Fruit fly (Drosophila melanogaster) whole organism, embryonic: ENCODE measurements around the gene Coq7.

Source experiments
- CG10274 ChIP-seq: fragments of 200-800 bp; sonication (Bioruptor generic); optimal IDR thresholded peaks from 3 replicates; lab custom pipeline; 2017; ENCODE audit warnings: missing biosample characterization, mild to moderate bottlenecking, missing genetic modification characterization
- CG10979 ChIP-seq: fragments of 200-800 bp; sonication (Bioruptor generic); optimal IDR thresholded peaks from 2 replicates; lab custom pipeline; 2018; ENCODE audit warnings: missing biosample characterization, mild to moderate bottlenecking, missing genetic modification characterization, moderate library complexity
- CG12155 ChIP-seq: fragments of 200-800 bp; sonication (Bioruptor generic); optimal IDR thresholded peaks from 3 replicates; lab custom pipeline; 2016; ENCODE audit warnings: missing biosample characterization, missing genetic modification characterization
- CG12391 ChIP-seq: fragments of 200-800 bp; sonication (Bioruptor generic); optimal IDR thresholded peaks from 3 replicates; lab custom pipeline; 2018; ENCODE audit warnings: missing biosample characterization, mild to moderate bottlenecking, missing genetic modification characterization, moderate library complexity
- CG1603 ChIP-seq: fragments of 200-800 bp; sonication (Bioruptor generic); optimal IDR thresholded peaks from 2 replicates; lab custom pipeline; 2019; ENCODE audit warnings: missing biosample characterization, mild to moderate bottlenecking, missing genetic modification characterization, moderate library complexity
- CG17829 ChIP-seq: fragments of 200-800 bp; optimal IDR thresholded peaks from 2 replicates; lab custom pipeline; 2019; ENCODE audit warnings: missing biosample characterization, mild to moderate bottlenecking, missing genetic modification characterization, moderate library complexity
- CG18262 ChIP-seq: fragments of 200-800 bp; optimal IDR thresholded peaks from 3 replicates; lab custom pipeline; 2019; ENCODE audit warnings: missing biosample characterization, mild to moderate bottlenecking, missing genetic modification characterization, moderate library complexity
- CG2712 ChIP-seq: fragments of 200-800 bp; optimal IDR thresholded peaks from 3 replicates; lab custom pipeline; 2019; ENCODE audit warnings: missing biosample characterization, mild to moderate bottlenecking, missing genetic modification characterization, moderate library complexity
- CG3163 ChIP-seq: fragments of 200-800 bp; sonication (Bioruptor generic); optimal IDR thresholded peaks from 3 replicates; lab custom pipeline; 2016; ENCODE audit warnings: missing biosample characterization, missing genetic modification characterization
- CG33557 ChIP-seq: fragments of 200-800 bp; sonication (Bioruptor generic); optimal IDR thresholded peaks from 2 replicates; lab custom pipeline; 2019; ENCODE audit warnings: missing biosample characterization, mild to moderate bottlenecking, missing genetic modification characterization, moderate library complexity
- CG4854 ChIP-seq: fragments of 200-800 bp; sonication (Bioruptor generic); optimal IDR thresholded peaks from 2 replicates; lab custom pipeline; 2016; ENCODE audit warnings: missing biosample characterization, missing genetic modification characterization, inconsistent platforms
- CG6654 ChIP-seq: fragments of 200-800 bp; sonication (Bioruptor generic); optimal IDR thresholded peaks from 2 replicates; lab custom pipeline; 2017; ENCODE audit warnings: missing biosample characterization, mild to moderate bottlenecking, missing genetic modification characterization
- CG6689 ChIP-seq: fragments of 200-800 bp; sonication (Bioruptor generic); IDR thresholded peaks from 2 replicates; pipeline ENCODE4 v1.3.6; 2022; ENCODE audit warnings: missing biosample characterization, missing genetic modification characterization
- CG8924 ChIP-seq: fragments of 200-800 bp; optimal IDR thresholded peaks from 3 replicates; lab custom pipeline; 2019; ENCODE audit warnings: missing biosample characterization, mild to moderate bottlenecking, missing genetic modification characterization, moderate library complexity
- ERR ChIP-seq: fragments of 200-800 bp; sonication (Bioruptor generic); optimal IDR thresholded peaks from 2 replicates; lab custom pipeline; 2016; ENCODE audit warnings: missing biosample characterization, missing genetic modification characterization
- Med ChIP-seq: fragments of 200-800 bp; sonication (Bioruptor generic); peaks from one replicate; lab custom pipeline; 2016; ENCODE audit warnings: missing biosample characterization, missing genetic modification characterization, mild to moderate bottlenecking, inconsistent platforms, moderate library complexity
- Opbp ChIP-seq: fragments of 200-800 bp; sonication (Bioruptor generic); IDR thresholded peaks from 3 replicates; pipeline ENCODE4 v1.3.6; 2022; ENCODE audit warnings: missing biosample characterization, missing genetic modification characterization; ENCODE audit not compliant: partially characterized antibody
- Rfx ChIP-seq: fragments of 200-800 bp; sonication (Bioruptor generic); IDR thresholded peaks from 2 replicates; pipeline ENCODE4 v1.3.6; 2022; ENCODE audit warnings: missing biosample characterization, missing genetic modification characterization
- al ChIP-seq: fragments of 200-800 bp; sonication (Bioruptor generic); IDR thresholded peaks from 2 replicates; pipeline ENCODE4 v1.3.6; 2022; ENCODE audit warnings: missing biosample characterization, missing genetic modification characterization
- az2 ChIP-seq: fragments of 200-800 bp; sonication (Bioruptor generic); optimal IDR thresholded peaks from 3 replicates; lab custom pipeline; 2016; ENCODE audit warnings: missing biosample characterization, missing genetic modification characterization
- bsh ChIP-seq, 2 experiments: fragments of 200-800 bp; sonication (Bioruptor generic); optimal IDR thresholded peaks; 2 replicates each; lab custom pipeline; 2017 to 2018; ENCODE audit warnings: mild to moderate bottlenecking in 2 of 2, missing biosample characterization in 2 of 2, missing genetic modification characterization in 2 of 2, moderate library complexity in 1 of 2
- chif ChIP-seq, 2 experiments: fragments of 200-800 bp; sonication (Bioruptor generic); optimal IDR thresholded peaks; 3 replicates each; lab custom pipeline; 2016; ENCODE audit warnings: missing biosample characterization in 2 of 2, missing genetic modification characterization in 2 of 2
- crol ChIP-seq: fragments of 200-800 bp; sonication (Bioruptor generic); IDR thresholded peaks from 2 replicates; pipeline ENCODE4 v1.3.6; 2022; ENCODE audit warnings: missing biosample characterization, missing genetic modification characterization
- dmrt11E ChIP-seq: fragments of 200-800 bp; sonication (Bioruptor generic); optimal IDR thresholded peaks from 3 replicates; lab custom pipeline; 2018; ENCODE audit warnings: missing biosample characterization, mild to moderate bottlenecking, missing genetic modification characterization, moderate library complexity
- fd96Cb ChIP-seq: fragments of 200-800 bp; sonication (Bioruptor generic); optimal IDR thresholded peaks from 2 replicates; lab custom pipeline; 2018; ENCODE audit warnings: missing biosample characterization, mild to moderate bottlenecking, missing genetic modification characterization, moderate library complexity
- gem ChIP-seq: fragments of 200-800 bp; sonication (Bioruptor generic); optimal IDR thresholded peaks from 2 replicates; lab custom pipeline; 2019; ENCODE audit warnings: missing biosample characterization, mild to moderate bottlenecking, missing genetic modification characterization, moderate library complexity
- lbe ChIP-seq: fragments of 200-800 bp; sonication (Bioruptor generic); optimal IDR thresholded peaks from 2 replicates; lab custom pipeline; 2016; ENCODE audit warnings: missing biosample characterization, mild to moderate bottlenecking, missing genetic modification characterization
- lola ChIP-seq, 3 experiments: fragments of >200 bp in 2 of 3; fragments of 200-800 bp in 1 of 3; sonication (Bioruptor generic) in 1 of 3; optimal IDR thresholded peaks; 2 replicates each; lab custom pipeline; 2017 to 2019; ENCODE audit warnings: missing biosample characterization in 3 of 3, missing genetic modification characterization in 3 of 3, mild to moderate bottlenecking in 1 of 3, moderate library complexity in 1 of 3
- nmo ChIP-seq: fragments of 200-800 bp; sonication (Bioruptor generic); optimal IDR thresholded peaks from 2 replicates; lab custom pipeline; 2018; ENCODE audit warnings: missing biosample characterization, mild to moderate bottlenecking, missing genetic modification characterization, moderate library complexity
- nom ChIP-seq: fragments of 200-800 bp; sonication (Bioruptor generic); optimal IDR thresholded peaks from 2 replicates; lab custom pipeline; 2017; ENCODE audit warnings: missing biosample characterization, missing genetic modification characterization, mild to moderate bottlenecking, moderate library complexity, missing genetic modification reagents
- pan ChIP-seq, 4 experiments: fragments of >200 bp in 3 of 4; fragments of 200-800 bp in 1 of 4; sonication (Bioruptor generic) in 1 of 4; optimal IDR thresholded peaks in 3 of 4; IDR thresholded peaks in 1 of 4; 2 replicates each; pipeline versions ENCODE4 v1.3.6 to Lab custom; 2017 to 2022; ENCODE audit warnings: missing biosample characterization in 2 of 4, missing genetic modification characterization in 2 of 4, mixed read lengths in 1 of 4
- sens ChIP-seq: fragments of 200-800 bp; sonication (Bioruptor generic); peaks from one replicate; lab custom pipeline; 2016; ENCODE audit warnings: missing biosample characterization, missing genetic modification characterization
- sr ChIP-seq: fragments of 200-800 bp; sonication (Bioruptor generic); IDR thresholded peaks from 3 replicates; pipeline ENCODE4 v1.3.6; 2022; ENCODE audit warnings: missing biosample characterization, missing genetic modification characterization
- stc ChIP-seq: fragments of 200-800 bp; sonication (Bioruptor generic); IDR thresholded peaks from 2 replicates; pipeline ENCODE4 v1.3.6; 2022; ENCODE audit warnings: missing biosample characterization, missing genetic modification characterization
- sug ChIP-seq: fragments of 200-800 bp; optimal IDR thresholded peaks from 2 replicates; lab custom pipeline; 2019; ENCODE audit warnings: missing biosample characterization, mild to moderate bottlenecking, missing genetic modification characterization, moderate library complexity
- tup ChIP-seq: fragments of 200-800 bp; sonication (Bioruptor generic); optimal IDR thresholded peaks from 2 replicates; lab custom pipeline; 2016; ENCODE audit warnings: missing biosample characterization, mild to moderate bottlenecking, missing genetic modification characterization, moderate library complexity
- vnd ChIP-seq: fragments of 200-800 bp; sonication (Bioruptor generic); IDR thresholded peaks from 3 replicates; pipeline ENCODE4 v1.3.6; 2022; ENCODE audit warnings: missing biosample characterization, missing genetic modification characterization; ENCODE audit not compliant: partially characterized antibody
- z ChIP-seq: fragments of 200-800 bp; sonication (Bioruptor generic); IDR thresholded peaks from 3 replicates; pipeline ENCODE4 v1.3.6; 2022; ENCODE audit warnings: missing biosample characterization, missing genetic modification characterization
- zf30C ChIP-seq: fragments of 200-800 bp; sonication (Bioruptor generic); optimal IDR thresholded peaks from 3 replicates; lab custom pipeline; 2018; ENCODE audit warnings: missing biosample characterization, mild to moderate bottlenecking, missing genetic modification characterization

Gene Coq7

DNA sequence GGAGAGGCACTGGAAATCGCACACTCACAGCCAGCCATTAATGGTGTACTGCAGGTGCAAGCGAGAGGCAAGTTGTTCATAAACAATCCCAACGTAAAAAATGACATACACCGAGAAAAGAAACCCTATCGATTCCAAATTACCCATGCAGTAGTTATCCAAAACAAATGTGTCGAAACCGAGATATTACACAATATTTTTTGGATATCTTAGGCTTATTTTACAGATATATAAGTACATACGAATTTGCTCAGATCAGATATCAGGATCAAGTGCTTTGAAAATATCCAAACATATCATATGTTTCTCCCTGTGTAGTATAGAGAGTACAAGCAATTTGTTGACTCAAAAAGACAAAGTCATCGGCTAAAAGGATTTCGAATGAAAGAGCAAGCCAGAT, 6.4 kb downstream of the Coq7 start (continued):
- TF ChIP-seq CG18262 (peak; percentile 29), z (no peak), CG6689 (GFP tag; lab: Robert Waterston, UW) (0 out of 2 replicates have a peak, but pooled peaks have one; percentile 13), tup (GFP tag; lab: Kevin White, UChicago) (no peak), chif (GFP tag; optimal IDR thresholded peaks at IDR 0.05; lab: Kevin White, UChicago) (peak in 1 of 2 experiments; percentile 35), Med (GFP tag; lab: Kevin White, UChicago) (peak; percentile 59), vnd (GFP tag; lab: Robert Waterston, UW) (no peak), dmrt11E (tag; lab: Kevin White, UChicago) (peak; percentile 59), nom (GFP tag; lab: Kevin White, UChicago) (peak; percentile 70), crol (0 out of 2 replicates have a peak, but pooled peaks have one; percentile 3), Rfx (no peak), lola (GFP tag; optimal IDR thresholded peaks at IDR 0.05; lab: Kevin White, UChicago) (peak in 1 of 3 experiments; percentile 42), al (GFP tag; lab: Robert Waterston, UW) (no peak), zf30C (GFP tag; lab: Kevin White, UChicago) (peak; percentile 78), CG10979 (tag; lab: Kevin White, UChicago) (peak; percentile 31), sens (peak; percentile 89), fd96Cb (peak; percentile 32), CG8924 (peak; percentile 4), gem (tag; lab: Kevin White, UChicago) (peak; percentile 50), stc (no peak), CG2712 (peak; percentile 46), CG33557 (GFP tag; lab: Kevin White, UChicago) (peak; percentile 5), CG1603 (tag; lab: Kevin White, UChicago) (peak; percentile 48), nmo (GFP tag; lab: Kevin White, UChicago) (peak; percentile 4), az2 (GFP tag; lab: Kevin White, UChicago) (peak; percentile 6), CG12391 (tag; lab: Kevin White, UChicago) (peak; percentile 12), CG3163 (GFP tag; lab: Kevin White, UChicago) (no peak), lbe (GFP tag; lab: Kevin White, UChicago) (peak; percentile 79), bsh (GFP tag; optimal IDR thresholded peaks at IDR 0.05; lab: Kevin White, UChicago) (peak; percentile 30 to 70), CG17829 (peak; percentile 0)

DNA sequence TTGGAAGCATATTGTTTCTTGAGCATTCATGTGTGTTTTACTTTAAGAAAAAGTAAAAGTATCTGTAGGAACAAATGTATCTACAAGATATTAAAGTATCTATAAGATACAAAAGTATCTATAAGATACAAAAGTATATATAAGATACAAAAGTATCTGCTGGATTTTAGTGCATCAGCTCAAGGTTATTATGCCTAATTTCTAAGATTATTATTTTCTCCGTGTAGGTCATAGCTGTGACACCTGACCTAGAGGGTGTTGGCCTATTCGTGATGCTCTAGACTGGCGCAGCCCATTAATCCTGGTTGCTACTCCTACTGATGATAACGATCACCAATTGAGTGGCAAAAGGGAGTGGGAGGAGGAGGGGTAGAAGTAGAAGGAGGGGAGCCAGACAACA, 7.0 kb downstream of the Coq7 start:
- TF ChIP-seq bsh (GFP tag; optimal IDR thresholded peaks at IDR 0.05; lab: Kevin White, UChicago) = peak in 1 of 2 experiments; percentile 33
- no peak for TF ChIP-seq CG12155 (GFP tag; lab: Kevin White, UChicago)
- no peak for TF ChIP-seq CG6654
- peak; percentile 3 for TF ChIP-seq dmrt11E (tag; lab: Kevin White, UChicago)
- no peak for TF ChIP-seq CG4854 (GFP tag; lab: Kevin White, UChicago)
- no peak for TF ChIP-seq ERR (GFP tag; lab: Kevin White, UChicago)
- peak in 1 of 2 experiments; percentile 18 for TF ChIP-seq pan (optimal IDR thresholded peaks at IDR 0.05; lab: Kevin White, UChicago)
- no peak for TF ChIP-seq pan (GFP tag; optimal IDR thresholded peaks at IDR 0.05 in 1 of 2, IDR thresholded peaks at IDR 0.05 in 1 of 2)
- TF ChIP-seq Opbp = no peak
- no peak for TF ChIP-seq sug

DNA sequence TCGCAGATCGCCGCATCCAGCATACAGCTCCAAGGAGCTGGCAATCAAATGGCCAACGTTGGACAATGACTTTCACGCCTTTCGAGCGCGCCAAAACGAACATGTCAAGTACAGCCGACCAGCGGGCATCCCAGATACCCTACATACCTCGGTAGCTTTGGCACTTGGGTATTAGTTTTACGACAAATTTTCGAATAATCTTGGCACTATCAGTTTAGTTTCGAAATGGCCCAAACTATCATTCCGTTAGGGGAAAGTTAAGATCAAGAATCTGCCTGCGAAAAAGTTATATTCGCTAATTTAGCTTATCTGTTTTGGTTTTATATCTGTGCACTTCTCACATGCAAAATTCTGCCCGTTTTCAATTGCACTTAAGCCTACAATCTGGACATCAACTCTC, 7.8 kb downstream of the Coq7 start:
- TF ChIP-seq sr (GFP tag; lab: Robert Waterston, UW) (no peak), CG10274 (GFP tag; lab: Kevin White, UChicago) (peak; percentile 63)
